Fruit fly (Drosophila melanogaster) whole organism, embryonic: ENCODE data around the gene Cnot4.

Experiments
- Awh ChIP-seq: fragments of 200-800 bp; sonication (Bioruptor generic); IDR thresholded peaks from 2 replicates; pipeline ENCODE4, ENCODE4 v1.3.6; 2022; ENCODE audit warnings: missing biosample characterization, missing genetic modification characterization
- Bteb2 ChIP-seq: fragments of 200-800 bp; sonication (Bioruptor generic); optimal IDR thresholded peaks from 2 replicates; lab custom pipeline; 2016; ENCODE audit warnings: missing biosample characterization, missing genetic modification characterization
- C15 ChIP-seq: fragments of 200-800 bp; sonication (Bioruptor generic); IDR thresholded peaks from 3 replicates; pipeline ENCODE4 v1.3.6; 2022; ENCODE audit warnings: missing biosample characterization, missing genetic modification characterization
- CG10209 ChIP-seq: fragments of 200-800 bp; sonication (Bioruptor generic); optimal IDR thresholded peaks from 3 replicates; lab custom pipeline; 2017; ENCODE audit warnings: missing biosample characterization, mild to moderate bottlenecking, missing genetic modification characterization, missing genetic modification reagents
- CG10366 ChIP-seq: fragments of 200-800 bp; sonication (Bioruptor generic); IDR thresholded peaks from 2 replicates; pipeline ENCODE4 v1.3.6; 2022; ENCODE audit warnings: missing biosample characterization, missing genetic modification characterization
- CG11093 ChIP-seq: fragments of 200-800 bp; sonication (Bioruptor generic); IDR thresholded peaks from 3 replicates; pipeline ENCODE4 v1.3.6; 2022; ENCODE audit warnings: missing biosample characterization, missing genetic modification characterization
- CG11504 ChIP-seq: fragments of 200-800 bp; sonication (Bioruptor generic); optimal IDR thresholded peaks from 3 replicates; lab custom pipeline; 2019; ENCODE audit warnings: missing biosample characterization, mild to moderate bottlenecking, missing genetic modification characterization, moderate library complexity
- CG11696 ChIP-seq: fragments of 200-800 bp; sonication (Bioruptor generic); IDR thresholded peaks from 2 replicates; pipeline ENCODE4 v1.3.6; 2022; ENCODE audit warnings: missing biosample characterization, missing genetic modification characterization
- CG12104 ChIP-seq: fragments of 200-800 bp; sonication (Bioruptor generic); optimal IDR thresholded peaks from 3 replicates; lab custom pipeline; 2016; ENCODE audit warnings: missing biosample characterization, missing genetic modification characterization
- CG15601 ChIP-seq: fragments of 200-800 bp; sonication (Bioruptor generic); optimal IDR thresholded peaks from 3 replicates; lab custom pipeline; 2019; ENCODE audit warnings: missing biosample characterization, mild to moderate bottlenecking, missing genetic modification characterization, moderate library complexity
- CG16779 ChIP-seq: fragments of 200-800 bp; sonication (Bioruptor generic); IDR thresholded peaks from 2 replicates; pipeline ENCODE4 v1.3.6; 2022; ENCODE audit warnings: missing biosample characterization, missing genetic modification characterization
- CG16813 ChIP-seq: fragments of 200-800 bp; sonication (Bioruptor generic); IDR thresholded peaks from 3 replicates; pipeline ENCODE4 v1.3.6; 2022; ENCODE audit warnings: missing biosample characterization, missing genetic modification characterization; ENCODE audit not compliant: partially characterized antibody
- CG16863 ChIP-seq: fragments of 200-800 bp; sonication (Bioruptor generic); optimal IDR thresholded peaks from 3 replicates; lab custom pipeline; 2016; ENCODE audit warnings: missing biosample characterization, missing genetic modification characterization
- CG17385 ChIP-seq: fragments of 200-800 bp; sonication (Bioruptor generic); optimal IDR thresholded peaks from 3 replicates; lab custom pipeline; 2018; ENCODE audit warnings: missing biosample characterization, mild to moderate bottlenecking, missing genetic modification characterization
- CG18262 ChIP-seq: fragments of 200-800 bp; optimal IDR thresholded peaks from 3 replicates; lab custom pipeline; 2019; ENCODE audit warnings: missing biosample characterization, mild to moderate bottlenecking, missing genetic modification characterization, moderate library complexity
- CG18476 ChIP-seq: fragments of 200-800 bp; sonication (Bioruptor generic); optimal IDR thresholded peaks from 2 replicates; lab custom pipeline; 2016; ENCODE audit warnings: missing biosample characterization, mild to moderate bottlenecking, missing genetic modification characterization
- CG18764 ChIP-seq: fragments of 200-800 bp; sonication (Bioruptor generic); optimal IDR thresholded peaks from 3 replicates; lab custom pipeline; 2016; ENCODE audit warnings: missing biosample characterization, missing genetic modification characterization
- CG2875 ChIP-seq: fragments of 200-800 bp; sonication (Bioruptor generic); optimal IDR thresholded peaks from 2 replicates; lab custom pipeline; 2017; ENCODE audit warnings: missing biosample characterization, mild to moderate bottlenecking, missing genetic modification characterization, missing genetic modification reagents
- CG31224 ChIP-seq: fragments of 200-800 bp; sonication (Bioruptor generic); IDR thresholded peaks from 2 replicates; pipeline ENCODE4 v1.3.6; 2022; ENCODE audit warnings: missing biosample characterization, missing genetic modification characterization
- CG32772 ChIP-seq: fragments of 200-800 bp; sonication (Bioruptor generic); IDR thresholded peaks from 2 replicates; pipeline ENCODE4 v1.3.6; 2022; ENCODE audit warnings: missing biosample characterization, missing genetic modification characterization
- CG42726 ChIP-seq: fragments of 200-800 bp; sonication (Bioruptor generic); IDR thresholded peaks from 2 replicates; pipeline ENCODE4 v1.3.6; 2022; ENCODE audit warnings: missing biosample characterization, missing genetic modification characterization; ENCODE audit not compliant: partially characterized antibody
- CG4404 ChIP-seq: fragments of 200-800 bp; sonication (Bioruptor generic); IDR thresholded peaks from 2 replicates; pipeline ENCODE4 v1.3.6; 2022; ENCODE audit warnings: missing biosample characterization, missing genetic modification characterization
- CG5245 ChIP-seq: fragments of 200-800 bp; sonication (Bioruptor generic); optimal IDR thresholded peaks from 3 replicates; lab custom pipeline; 2016; ENCODE audit warnings: missing biosample characterization, missing genetic modification characterization
- CG6272 ChIP-seq: fragments of 200-800 bp; sonication (Bioruptor generic); IDR thresholded peaks from 2 replicates; pipeline ENCODE4 v1.3.6; 2022; ENCODE audit warnings: missing biosample characterization, missing genetic modification characterization
- CG6791 ChIP-seq: fragments of 200-800 bp; sonication (Bioruptor generic); IDR thresholded peaks from 3 replicates; pipeline ENCODE4 v1.3.6; 2022; ENCODE audit warnings: missing biosample characterization, missing genetic modification characterization; ENCODE audit not compliant: partially characterized antibody
- CG7556 ChIP-seq: fragments of 200-800 bp; sonication (Bioruptor generic); optimal IDR thresholded peaks from 2 replicates; lab custom pipeline; 2017; ENCODE audit warnings: missing biosample characterization, mild to moderate bottlenecking, missing genetic modification characterization
- CG7745 ChIP-seq: fragments of 200-800 bp; sonication (Bioruptor generic); optimal IDR thresholded peaks from 2 replicates; lab custom pipeline; 2018; ENCODE audit warnings: missing biosample characterization, mild to moderate bottlenecking, missing genetic modification characterization, moderate library complexity
- CTCF ChIP-seq: fragments of 200-800 bp; sonication (Bioruptor generic); optimal IDR thresholded peaks from 2 replicates; lab custom pipeline; 2017; ENCODE audit warnings: missing biosample characterization, mild to moderate bottlenecking, missing genetic modification characterization, moderate library complexity
- CkIIα-i1 ChIP-seq: fragments of 200-800 bp; sonication (Bioruptor generic); IDR thresholded peaks from 2 replicates; pipeline ENCODE4 v1.3.6; 2022; ENCODE audit warnings: missing biosample characterization, missing genetic modification characterization
- Dad ChIP-seq: fragments of 200-800 bp; sonication (Bioruptor generic); optimal IDR thresholded peaks from 3 replicates; lab custom pipeline; 2016; ENCODE audit warnings: missing biosample characterization, missing genetic modification characterization
- Dll ChIP-seq: fragments of 200-800 bp; sonication (Bioruptor generic); IDR thresholded peaks from 4 replicates; pipeline ENCODE4 v1.3.6; 2022; ENCODE audit warnings: missing biosample characterization, missing genetic modification characterization; ENCODE audit not compliant: partially characterized antibody
- Dp ChIP-seq: fragments of 200-800 bp; sonication (Bioruptor generic); optimal IDR thresholded peaks from 2 replicates; lab custom pipeline; 2018; ENCODE audit warnings: missing biosample characterization, mild to moderate bottlenecking, missing genetic modification characterization, moderate library complexity
- H2.0 ChIP-seq: fragments of 200-800 bp; sonication (Bioruptor generic); IDR thresholded peaks from 2 replicates; pipeline ENCODE4 v1.3.6; 2022; ENCODE audit warnings: missing biosample characterization, missing genetic modification characterization
- HLH4C ChIP-seq: fragments of 200-800 bp; sonication (Bioruptor generic); IDR thresholded peaks from 3 replicates; pipeline ENCODE4 v1.3.6; 2022; ENCODE audit warnings: missing biosample characterization, missing genetic modification characterization; ENCODE audit not compliant: partially characterized antibody
- HmgZ ChIP-seq: fragments of 200-800 bp; sonication (Bioruptor generic); optimal IDR thresholded peaks from 2 replicates; lab custom pipeline; 2018; ENCODE audit warnings: missing biosample characterization, mild to moderate bottlenecking, missing genetic modification characterization
- Mad ChIP-seq: fragments of 200-800 bp; sonication (Bioruptor generic); optimal IDR thresholded peaks from 2 replicates; lab custom pipeline; 2016; ENCODE audit warnings: missing biosample characterization, missing genetic modification characterization
- Med ChIP-seq: fragments of 200-800 bp; sonication (Bioruptor generic); peaks from one replicate; lab custom pipeline; 2016; ENCODE audit warnings: missing biosample characterization, missing genetic modification characterization, mild to moderate bottlenecking, inconsistent platforms, moderate library complexity
- Mrtf ChIP-seq: fragments of 200-800 bp; sonication (Bioruptor generic); IDR thresholded peaks from 3 replicates; pipeline ENCODE4 v1.3.6; 2022; ENCODE audit warnings: missing biosample characterization, missing genetic modification characterization
- Taf1 ChIP-seq: fragments of 200-800 bp; sonication (Bioruptor generic); IDR thresholded peaks from 2 replicates; pipeline ENCODE4 v1.3.6; 2022; ENCODE audit warnings: missing biosample characterization, missing genetic modification characterization
- amos ChIP-seq: fragments of 200-800 bp; sonication (Bioruptor generic); IDR thresholded peaks from 2 replicates; pipeline ENCODE4 v1.3.6; 2022; ENCODE audit warnings: missing biosample characterization, missing genetic modification characterization; ENCODE audit not compliant: partially characterized antibody
- chm ChIP-seq: fragments of 200-800 bp; sonication (Bioruptor generic); IDR thresholded peaks from 2 replicates; pipeline ENCODE4 v1.3.6; 2022; ENCODE audit warnings: missing biosample characterization, missing genetic modification characterization
- chn ChIP-seq: fragments of 200-800 bp; sonication (Bioruptor generic); optimal IDR thresholded peaks from 2 replicates; lab custom pipeline; 2016; ENCODE audit warnings: missing biosample characterization, missing genetic modification characterization
- emc ChIP-seq: fragments of 200-800 bp; sonication (Bioruptor generic); optimal IDR thresholded peaks from 2 replicates; lab custom pipeline; 2016; ENCODE audit warnings: missing biosample characterization, missing genetic modification characterization
- gsb ChIP-seq: fragments of 200-800 bp; sonication (Bioruptor generic); IDR thresholded peaks from 2 replicates; pipeline ENCODE4 v1.3.6; 2022; ENCODE audit warnings: missing biosample characterization, missing genetic modification characterization
- kay ChIP-seq: fragments of 200-800 bp; sonication (Bioruptor generic); optimal IDR thresholded peaks from 2 replicates; lab custom pipeline; 2016; ENCODE audit warnings: missing biosample characterization, missing genetic modification characterization
- lmd ChIP-seq: fragments of 200-800 bp; sonication (Bioruptor generic); IDR thresholded peaks from 2 replicates; pipeline ENCODE4 v1.3.6; 2022; ENCODE audit warnings: missing biosample characterization, missing genetic modification characterization
- pho ChIP-seq: fragments of 200-800 bp; sonication (Bioruptor generic); optimal IDR thresholded peaks from 2 replicates; lab custom pipeline; 2016; ENCODE audit warnings: missing biosample characterization, missing genetic modification characterization
- sna ChIP-seq: fragments of 200-800 bp; sonication (Bioruptor generic); IDR thresholded peaks from 2 replicates; pipeline ENCODE4 v1.3.6; 2022; ENCODE audit warnings: missing biosample characterization, missing genetic modification characterization; ENCODE audit not compliant: partially characterized antibody
- so ChIP-seq: fragments of 200-800 bp; sonication (Bioruptor generic); IDR thresholded peaks from 3 replicates; pipeline ENCODE4 v1.3.6; 2022; ENCODE audit warnings: missing biosample characterization, missing genetic modification characterization
- tgo ChIP-seq: fragments of 200-800 bp; sonication (Bioruptor generic); IDR thresholded peaks from 3 replicates; pipeline ENCODE4 v1.3.6; 2022; ENCODE audit warnings: missing biosample characterization, missing genetic modification characterization
- twi ChIP-seq: fragments of 200-800 bp; optimal IDR thresholded peaks from 2 replicates; lab custom pipeline; 2019; ENCODE audit warnings: missing biosample characterization, mild to moderate bottlenecking, missing genetic modification characterization, moderate library complexity
- unc-4 ChIP-seq: fragments of 200-800 bp; sonication (Bioruptor generic); IDR thresholded peaks from 2 replicates; pipeline ENCODE4 v1.3.6; 2022; ENCODE audit warnings: missing biosample characterization, missing genetic modification characterization; ENCODE audit not compliant: partially characterized antibody

Gene Cnot4

DNA sequence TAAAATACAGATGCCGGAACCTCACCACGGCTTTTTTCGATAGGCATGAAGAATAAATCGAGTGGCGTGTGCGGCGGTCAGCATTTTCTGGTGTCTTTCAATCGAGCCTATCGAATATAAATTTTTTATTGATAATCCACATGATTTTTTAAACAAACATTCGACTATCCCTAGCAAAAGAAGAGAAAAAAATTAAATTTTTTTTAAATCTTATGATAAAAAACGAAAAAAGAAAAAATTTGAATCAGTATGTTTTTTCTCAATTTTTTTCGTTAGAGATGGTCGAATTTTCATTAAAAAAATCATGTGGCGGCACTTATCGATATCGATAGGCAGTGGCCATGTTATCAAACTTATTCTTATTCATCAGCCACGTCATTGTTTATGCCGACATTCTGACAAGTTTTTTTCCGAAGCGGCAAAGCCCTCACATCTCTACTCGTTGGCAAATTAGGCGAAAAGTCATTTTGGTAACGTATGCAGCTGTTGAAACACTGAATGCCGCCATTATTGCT lies 30.1 kb downstream of the Cnot4 start, which contains the start of the genes SmB and KdelR (continued):
- TF ChIP-seq CG16779 (no peak), Dad (GFP tag; lab: Kevin White, UChicago) (peak; percentile 4), unc-4 (peak; percentile 83), CG16863 (GFP tag; lab: Kevin White, UChicago) (no peak), CG18476 (GFP tag; lab: Kevin White, UChicago) (peak; percentile 7), CTCF (GFP tag; lab: Kevin White, UChicago) (no peak), CG10209 (no peak), CG18764 (no peak), HmgZ (tag; lab: Kevin White, UChicago) (no peak), pho (GFP tag; lab: Kevin White, UChicago) (no peak), Dp (GFP tag; lab: Kevin White, UChicago) (peak; percentile 55), gsb (GFP tag; lab: Robert Waterston, UW) (no peak), chn (GFP tag; lab: Kevin White, UChicago) (no peak), CG7745 (tag; lab: Kevin White, UChicago) (no peak), CG6272 (GFP tag; lab: Robert Waterston, UW) (0 out of 2 replicates have a peak, but pooled peaks have one; percentile 30), CG18262 (peak; percentile 49), twi (tag; lab: Kevin White, UChicago) (peak; percentile 17), Mad (GFP tag; lab: Kevin White, UChicago) (no peak), chm (GFP tag; lab: Robert Waterston, UW) (no peak), Med (peak; percentile 83), CG11093 (GFP tag; lab: Robert Waterston, UW) (no peak), Mrtf (GFP tag; lab: Robert Waterston, UW) (no peak), Taf1 (no peak), CG32772 (GFP tag; lab: Robert Waterston, UW) (no peak; the same call in 1 of the 2 replicates), emc (GFP tag; lab: Kevin White, UChicago) (no peak), CG31224 (no peak), HLH4C (GFP tag; lab: Robert Waterston, UW) (peak; percentile 96), C15 (GFP tag; lab: Robert Waterston, UW) (no peak), kay (GFP tag; lab: Kevin White, UChicago) (peak; percentile 90), so (GFP tag; lab: Robert Waterston, UW) (no peak), CG16813 (peak; percentile 82), CG17385 (GFP tag; lab: Kevin White, UChicago) (no peak), CG2875 (GFP tag; lab: Kevin White, UChicago) (no peak), H2.0 (GFP tag; lab: Robert Waterston, UW) (no peak), CG10366 (GFP tag; lab: Robert Waterston, UW) (no peak), CG6791 (GFP tag; lab: Robert Waterston, UW) (peak; percentile 77), CG12104 (GFP tag; lab: Kevin White, UChicago) (no peak), CkIIα-i1 (no peak), CG4404 (no peak), Awh (GFP tag; lab: Robert Waterston, UW) (no peak), tgo (GFP tag; lab: Robert Waterston, UW) (no peak), CG7556 (GFP tag; lab: Kevin White, UChicago) (peak; percentile 30), CG11696 (GFP tag; lab: Robert Waterston, UW) (no peak), CG15601 (tag; lab: Kevin White, UChicago) (peak; percentile 53), sna (GFP tag; lab: Robert Waterston, UW) (peak; percentile 89), CG42726 (no peak), lmd (GFP tag; lab: Robert Waterston, UW) (no peak), CG5245 (no peak), Dll (GFP tag; lab: Robert Waterston, UW) (peak; percentile 91), Bteb2 (GFP tag; lab: Kevin White, UChicago) (no peak), amos (GFP tag; lab: Robert Waterston, UW) (peak; percentile 67; the same call in 1 of the 2 replicates), CG11504 (tag; lab: Kevin White, UChicago) (no peak)
